Fruit fly (Drosophila melanogaster): ENCODE data around the gene naz.

naz gene

DNA sequence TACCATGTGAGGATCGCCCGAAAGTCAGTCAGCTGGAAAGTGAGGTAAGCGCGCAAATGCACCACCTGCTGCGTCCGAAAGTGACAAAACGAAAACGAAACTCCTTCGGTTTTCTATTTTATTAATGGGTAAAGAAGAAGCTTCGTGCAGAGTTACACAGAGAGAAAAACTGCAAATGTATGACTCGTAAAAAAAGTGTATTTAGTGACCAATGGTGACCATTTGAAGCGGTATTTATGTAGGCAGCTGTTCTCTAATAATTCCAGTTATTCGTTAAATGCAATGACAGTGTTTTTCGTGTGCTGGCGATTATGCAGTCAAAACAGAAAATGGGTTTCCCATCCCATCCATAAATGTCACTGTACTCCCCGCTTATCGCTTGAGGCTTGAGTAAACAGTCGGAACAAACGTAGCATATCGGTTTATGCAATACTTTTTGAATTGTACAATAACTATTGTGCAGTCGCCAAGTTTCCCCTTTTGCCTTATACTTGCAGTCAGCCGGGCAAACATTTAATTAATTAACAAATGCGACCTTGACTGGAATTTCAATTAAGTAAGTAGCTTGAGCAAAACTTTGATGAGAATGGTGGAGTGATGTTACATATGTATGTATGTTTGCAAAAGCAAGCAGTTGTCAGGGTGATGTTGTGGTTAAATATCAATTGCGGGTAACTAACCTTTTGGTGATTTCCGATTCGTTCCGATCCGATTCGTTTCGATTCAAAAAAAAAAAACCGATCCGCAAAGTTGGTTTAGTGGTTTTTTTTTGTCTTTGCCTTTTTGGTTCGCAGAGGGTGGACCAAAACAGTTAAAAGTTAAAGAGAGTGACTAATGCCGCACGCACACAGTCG, 31.1 kb downstream of the naz start (continued):
- TF ChIP-seq chinmo (GFP tag; IDR thresholded peaks at IDR 0.05; ENCODE audit: partially characterized antibody) = 0 out of 4 replicates have a peak, but pooled peaks have one; percentile 5
- peak; percentile 2 for TF ChIP-seq eyg (GFP tag; optimal IDR thresholded peaks at IDR 0.05)
- no peak for TF ChIP-seq dan (GFP tag; IDR thresholded peaks at IDR 0.05)
- TF ChIP-seq HHEX (GFP tag; optimal IDR thresholded peaks at IDR 0.05) = peak; percentile 23
- 0 out of 2 replicates have a peak, but pooled peaks have one; percentile 33 for TF ChIP-seq Ptx1 (GFP tag; IDR thresholded peaks at IDR 0.05)
- TF ChIP-seq CG17385 (GFP tag; optimal IDR thresholded peaks at IDR 0.05) = peak; percentile 37
- 0 out of 3 replicates have a peak, but pooled peaks have one; percentile 36 for TF ChIP-seq H15 (GFP tag; IDR thresholded peaks at IDR 0.05)
- no peak for TF ChIP-seq fd102C (GFP tag; optimal IDR thresholded peaks at IDR 0.05)
- no peak for TF ChIP-seq CG9797 (GFP tag; optimal IDR thresholded peaks at IDR 0.05)
- TF ChIP-seq wek (GFP tag; optimal IDR thresholded peaks at IDR 0.05) = no peak
- peak; percentile 5 for TF ChIP-seq Mes4 (GFP tag; optimal IDR thresholded peaks at IDR 0.05)
- no peak for TF ChIP-seq luna (GFP tag; optimal IDR thresholded peaks at IDR 0.05)
- TF ChIP-seq HLH54F (GFP tag; optimal IDR thresholded peaks at IDR 0.05) = no peak
- TF ChIP-seq CG3995 (GFP tag; optimal IDR thresholded peaks at IDR 0.05) = no peak
- TF ChIP-seq dm (GFP tag; optimal IDR thresholded peaks at IDR 0.05) = no peak
- TF ChIP-seq hkb (optimal IDR thresholded peaks at IDR 0.05) = no peak
- TF ChIP-seq hkb (GFP tag; IDR thresholded peaks at IDR 0.05) = 0 out of 2 replicates have a peak, but pooled peaks have one; percentile 7
- no peak for TF ChIP-seq sqz (GFP tag; optimal IDR thresholded peaks at IDR 0.05)
- TF ChIP-seq C15 (GFP tag; IDR thresholded peaks at IDR 0.05) = no peak
- peak; percentile 20 for TF ChIP-seq Sox102F (GFP tag; optimal IDR thresholded peaks at IDR 0.05)
- TF ChIP-seq CG31224 (GFP tag; IDR thresholded peaks at IDR 0.05) = no peak
- peak; percentile 62 for TF ChIP-seq Ets65A (GFP tag)
- no peak for TF ChIP-seq CG7786 (GFP tag; optimal IDR thresholded peaks at IDR 0.05)
- no peak for TF ChIP-seq Sin3A (optimal IDR thresholded peaks at IDR 0.05)
- TF ChIP-seq CG3281 (GFP tag; optimal IDR thresholded peaks at IDR 0.05) = no peak
- TF ChIP-seq Deaf1 (tag; optimal IDR thresholded peaks at IDR 0.05) = peak; percentile 34
- TF ChIP-seq CG11398 (GFP tag; optimal IDR thresholded peaks at IDR 0.05) = peak; percentile 7
- no peak for TF ChIP-seq CG9215 (GFP tag; IDR thresholded peaks at IDR 0.05)
- TF ChIP-seq CG17328 (GFP tag; IDR thresholded peaks at IDR 0.05) = 0 out of 2 replicates have a peak, but pooled peaks have one; percentile 27
- 0 out of 2 replicates have a peak, but pooled peaks have one; percentile 17 for TF ChIP-seq CG4360 (GFP tag; IDR thresholded peaks at IDR 0.05)
- no peak for TF ChIP-seq bbx (GFP tag; IDR thresholded peaks at IDR 0.05; ENCODE audit: partially characterized antibody)
- TF ChIP-seq ATbp (GFP tag; optimal IDR thresholded peaks at IDR 0.05) = peak; percentile 13
- TF ChIP-seq CG1529 (GFP tag; optimal IDR thresholded peaks at IDR 0.05) = no peak
- no peak for TF ChIP-seq BEAF-32 (GFP tag; optimal IDR thresholded peaks at IDR 0.05)
- no peak for TF ChIP-seq Poxn (GFP tag; IDR thresholded peaks at IDR 0.05)
- TF ChIP-seq PHDP (tag; optimal IDR thresholded peaks at IDR 0.05) = no peak
- TF ChIP-seq CG13424 (tag; optimal IDR thresholded peaks at IDR 0.05) = no peak
- no peak for TF ChIP-seq maf-S (GFP tag; optimal IDR thresholded peaks at IDR 0.05)
- no peak for TF ChIP-seq CG17186 (GFP tag; optimal IDR thresholded peaks at IDR 0.05)
- no peak for TF ChIP-seq CG10209 (GFP tag; optimal IDR thresholded peaks at IDR 0.05)
- TF ChIP-seq Ada2b (GFP tag; IDR thresholded peaks at IDR 0.05) = no peak
- no peak for TF ChIP-seq Doc3 (GFP tag; IDR thresholded peaks at IDR 0.05; ENCODE audit: partially characterized antibody)
- TF ChIP-seq vvl (GFP tag; IDR thresholded peaks at IDR 0.05) = peak; percentile 39; the same call in 1 of the 2 replicates
- no peak for TF ChIP-seq prd (optimal IDR thresholded peaks at IDR 0.05)
- TF ChIP-seq prd (GFP tag; IDR thresholded peaks at IDR 0.05) = peak; percentile 40; the same call in 1 of the 3 replicates
- TF ChIP-seq CG6813 (GFP tag; optimal IDR thresholded peaks at IDR 0.05) = no peak
- peak in 1 of 2 experiments; percentile 23 for TF ChIP-seq eve (GFP tag; optimal IDR thresholded peaks at IDR 0.05)
- no peak for TF ChIP-seq tx (GFP tag; optimal IDR thresholded peaks at IDR 0.05)
- peak; percentile 1 for TF ChIP-seq CG11504 (tag; optimal IDR thresholded peaks at IDR 0.05)
- peak; percentile 50 for TF ChIP-seq CG1603 (tag; optimal IDR thresholded peaks at IDR 0.05)

Measured in whole organism, embryonic.